Worm (Caenorhabditis elegans) whole organism, L4 larva: ENCODE measurements around the gene idi-1.

Experiments used
- F26F4.8 ChIP-seq: fragments of 200-800 bp; sonication (Bioruptor generic); conservative IDR thresholded peaks from 2 replicates; pipeline ENCODE4 v1.3.6; 2022; ENCODE audit warnings: missing genetic modification characterization, missing compliant biosample characterization
- F37D6.2 ChIP-seq: sonication (generic microtip); optimal IDR thresholded peaks from 2 replicates; lab custom pipeline; 2016; ENCODE audit warnings: mild to moderate bottlenecking, missing genetic modification characterization, missing compliant biosample characterization
- F44E2.7 ChIP-seq: fragments of 200-800 bp; sonication (Bioruptor generic); IDR thresholded peaks from 2 replicates; pipeline ENCODE4 v2.1.2; 2022; ENCODE audit warnings: missing genetic modification characterization, missing compliant biosample characterization
- Y5F2A.4 ChIP-seq: fragments of 200-800 bp; sonication (Bioruptor generic); optimal IDR thresholded peaks from 2 replicates; lab custom pipeline; 2018; ENCODE audit warnings: mild to moderate bottlenecking, missing genetic modification characterization, missing compliant biosample characterization
- ZK546.5 ChIP-seq, 2 experiments: sonication (generic microtip); optimal IDR thresholded peaks; 2 replicates each; lab custom pipeline; 2017; ENCODE audit warnings: missing biosample characterization in 2 of 2, missing genetic modification characterization in 2 of 2
- aha-1 ChIP-seq: fragments of 150-350 bp; peaks from one replicate; lab custom pipeline; 2014; ENCODE audit warnings: missing biosample characterization, missing genetic modification characterization
- aly-2 ChIP-seq: sonication (generic microtip); optimal IDR thresholded peaks from 2 replicates; lab custom pipeline; 2018; ENCODE audit warnings: missing biosample characterization, missing genetic modification characterization
- ama-1 ChIP-seq: fragments of 150-350 bp; optimal IDR thresholded peaks from 2 replicates; lab custom pipeline; 2014; ENCODE audit warnings: inconsistent platforms, mixed read lengths
- arid-1 ChIP-seq: fragments of 200-800 bp; sonication (Bioruptor generic); conservative IDR thresholded peaks from 2 replicates; pipeline ENCODE4 v1.3.6; 2022; ENCODE audit warnings: missing genetic modification reagents, missing genetic modification characterization, missing compliant biosample characterization
- attf-4 ChIP-seq: sonication (generic microtip); optimal IDR thresholded peaks from 3 replicates; lab custom pipeline; 2017; ENCODE audit warnings: missing biosample characterization, missing genetic modification characterization
- ceh-32 ChIP-seq: sonication (generic microtip); optimal IDR thresholded peaks from 2 replicates; lab custom pipeline; 2016; ENCODE audit warnings: mild to moderate bottlenecking, missing genetic modification characterization, missing compliant biosample characterization; ENCODE audit not compliant: poor library complexity
- ceh-44 ChIP-seq: fragments of 200-800 bp; sonication (Bioruptor generic); IDR thresholded peaks from 2 replicates; pipeline ENCODE4 v1.3.6; 2022; ENCODE audit warnings: missing genetic modification reagents, missing genetic modification characterization, missing compliant biosample characterization
- ceh-62 ChIP-seq: sonication (generic microtip); optimal IDR thresholded peaks from 2 replicates; lab custom pipeline; 2017; ENCODE audit warnings: missing biosample characterization, missing genetic modification characterization
- cey-2 ChIP-seq: sonication (generic microtip); optimal IDR thresholded peaks from 3 replicates; lab custom pipeline; 2017; ENCODE audit warnings: missing genetic modification characterization, mild to moderate bottlenecking, missing compliant biosample characterization, antibody characterized with exemption, borderline replicate concordance; ENCODE audit not compliant: insufficient read depth
- daf-16 ChIP-seq, 3 experiments: sonication (generic microtip); optimal IDR thresholded peaks; 2 replicates each; lab custom pipeline; 2016 to 2017; ENCODE audit warnings: missing genetic modification characterization in 3 of 3, missing genetic modification reagents in 3 of 3, mild to moderate bottlenecking in 2 of 3, missing compliant biosample characterization in 2 of 3, missing biosample characterization in 1 of 3, moderate library complexity in 1 of 3
- daf-8 ChIP-seq: fragments of 200-800 bp; sonication (Bioruptor generic); IDR thresholded peaks from 2 replicates; pipeline ENCODE4 v1.3.6; 2022; ENCODE audit warnings: missing genetic modification characterization, missing compliant biosample characterization
- dmd-6 ChIP-seq: fragments of 200-800 bp; sonication (Bioruptor generic); IDR thresholded peaks from 2 replicates; pipeline ENCODE4 v1.3.6; 2022; ENCODE audit warnings: missing genetic modification reagents, missing genetic modification characterization, missing compliant biosample characterization
- dmd-9 ChIP-seq: fragments of 200-800 bp; sonication (Bioruptor generic); IDR thresholded peaks from 2 replicates; pipeline ENCODE4 v1.3.6; 2022; ENCODE audit warnings: missing genetic modification reagents, missing genetic modification characterization, missing compliant biosample characterization
- duxl-1 ChIP-seq: sonication (generic microtip); optimal IDR thresholded peaks from 2 replicates; lab custom pipeline; 2016; ENCODE audit warnings: mild to moderate bottlenecking, missing genetic modification characterization, moderate library complexity, missing compliant biosample characterization; ENCODE audit not compliant: poor library complexity
- egl-27 ChIP-seq: sonication (generic microtip); optimal IDR thresholded peaks from 3 replicates; lab custom pipeline; 2017; ENCODE audit warnings: missing biosample characterization, missing genetic modification reagents, missing genetic modification characterization
- egl-43 ChIP-seq: fragments of 200-800 bp; sonication (Bioruptor generic); IDR thresholded peaks from 2 replicates; pipeline ENCODE4 v1.3.6; 2022; ENCODE audit warnings: missing genetic modification reagents, missing genetic modification characterization, missing compliant biosample characterization
- fkh-10 ChIP-seq: fragments of 150-350 bp; optimal IDR thresholded peaks from 2 replicates; lab custom pipeline; 2014; ENCODE audit warnings: missing biosample characterization, missing genetic modification reagents, missing genetic modification characterization
- gei-8 ChIP-seq: fragments of 200-800 bp; sonication (Bioruptor generic); optimal IDR thresholded peaks from 2 replicates; lab custom pipeline; 2018; ENCODE audit warnings: mild to moderate bottlenecking, missing genetic modification characterization, missing compliant biosample characterization
- hif-1 ChIP-seq, 2 experiments: sonication (generic microtip); optimal IDR thresholded peaks; 2 replicates each; lab custom pipeline; 2016 to 2017; ENCODE audit warnings: missing compliant biosample characterization in 2 of 2, missing genetic modification characterization in 2 of 2, missing genetic modification reagents in 2 of 2, missing genotype in 2 of 2, mild to moderate bottlenecking in 1 of 2
- hlh-11 ChIP-seq: fragments of 200-800 bp; sonication (Bioruptor generic); optimal IDR thresholded peaks from 2 replicates; lab custom pipeline; 2018; ENCODE audit warnings: mild to moderate bottlenecking, missing genetic modification characterization, missing compliant biosample characterization
- lim-7 ChIP-seq: fragments of 200-800 bp; sonication (Bioruptor generic); IDR thresholded peaks from 2 replicates; pipeline ENCODE4 v1.3.6; 2022; ENCODE audit warnings: missing genetic modification characterization, missing compliant biosample characterization
- lin-38 ChIP-seq: fragments of 200-800 bp; sonication (Bioruptor generic); IDR thresholded peaks from 2 replicates; pipeline ENCODE4 v1.3.6; 2022; ENCODE audit warnings: missing genetic modification reagents, missing genetic modification characterization, missing compliant biosample characterization
- lin-39 ChIP-seq: fragments of 150-350 bp; optimal IDR thresholded peaks from 2 replicates; lab custom pipeline; 2014; ENCODE audit warnings: missing biosample characterization, missing genetic modification reagents, missing genetic modification characterization
- lir-3 ChIP-seq: sonication (generic microtip); optimal IDR thresholded peaks from 2 replicates; lab custom pipeline; 2016; ENCODE audit warnings: mild to moderate bottlenecking, missing genetic modification characterization, missing compliant biosample characterization
- madf-5 ChIP-seq, 2 experiments: fragments of 200-800 bp; sonication (Bioruptor generic); IDR thresholded peaks; 2 replicates each; pipeline ENCODE4 v1.3.6; 2022; ENCODE audit warnings: missing compliant biosample characterization in 2 of 2, missing genetic modification characterization in 2 of 2
- nhr-102 ChIP-seq: sonication (generic microtip); optimal IDR thresholded peaks from 2 replicates; lab custom pipeline; 2016; ENCODE audit warnings: mild to moderate bottlenecking, missing genetic modification characterization, moderate library complexity, missing compliant biosample characterization
- nhr-111 ChIP-seq: fragments of 200-800 bp; sonication (Bioruptor generic); optimal IDR thresholded peaks from 2 replicates; lab custom pipeline; 2018; ENCODE audit warnings: mild to moderate bottlenecking, missing genetic modification characterization, missing compliant biosample characterization
- nhr-25 ChIP-seq: sonication (generic microtip); optimal IDR thresholded peaks from 2 replicates; lab custom pipeline; 2017; ENCODE audit warnings: missing genetic modification characterization, mild to moderate bottlenecking, missing compliant biosample characterization, antibody characterized with exemption, moderate library complexity, borderline replicate concordance; ENCODE audit not compliant: insufficient read depth
- nhr-42 ChIP-seq: fragments of 200-800 bp; sonication (Bioruptor generic); IDR thresholded peaks from 2 replicates; pipeline ENCODE4 v1.3.6; 2022; ENCODE audit warnings: missing genetic modification characterization, missing compliant biosample characterization
- nhr-6 ChIP-seq: fragments of 150-350 bp; optimal IDR thresholded peaks from 2 replicates; lab custom pipeline; 2014; ENCODE audit warnings: missing biosample characterization, missing genetic modification characterization
- nhr-76 ChIP-seq: fragments of 150-350 bp; optimal IDR thresholded peaks from 2 replicates; lab custom pipeline; 2014; ENCODE audit warnings: missing biosample characterization, missing genetic modification characterization
- nhr-77 ChIP-seq: fragments of 150-350 bp; optimal IDR thresholded peaks from 2 replicates; lab custom pipeline; 2014; ENCODE audit warnings: missing biosample characterization, missing genetic modification characterization
- pqm-1 ChIP-seq: sonication (generic microtip); optimal IDR thresholded peaks from 2 replicates; lab custom pipeline; 2017; ENCODE audit warnings: missing biosample characterization, missing genetic modification characterization
- rbr-2 ChIP-seq: sonication (generic microtip); optimal IDR thresholded peaks from 2 replicates; lab custom pipeline; 2016; ENCODE audit warnings: missing genotype, missing genetic modification characterization, missing compliant biosample characterization
- set-16 ChIP-seq: fragments of 200-800 bp; sonication (Bioruptor generic); IDR thresholded peaks from 2 replicates; pipeline ENCODE4 v1.3.6; 2022; ENCODE audit warnings: missing genetic modification reagents, missing genetic modification characterization, missing compliant biosample characterization
- snpc-1.2 ChIP-seq: fragments of 200-800 bp; sonication (Bioruptor generic); IDR thresholded peaks from 2 replicates; pipeline ENCODE4 v1.3.6; 2022; ENCODE audit warnings: missing genetic modification reagents, missing genetic modification characterization, missing compliant biosample characterization
- snpc-4 ChIP-seq: fragments of 150-350 bp; optimal IDR thresholded peaks from 2 replicates; lab custom pipeline; 2014; ENCODE audit warnings: missing biosample characterization, missing genetic modification characterization
- tag-97 ChIP-seq: fragments of 200-800 bp; sonication (Bioruptor generic); IDR thresholded peaks from 2 replicates; pipeline ENCODE4 v1.3.6; 2022; ENCODE audit warnings: missing genetic modification characterization, missing compliant biosample characterization
- tra-1 ChIP-seq: fragments of 200-800 bp; sonication (Bioruptor generic); IDR thresholded peaks from 2 replicates; pipeline ENCODE4 v1.3.6; 2022; ENCODE audit warnings: missing genetic modification reagents, missing genetic modification characterization, missing compliant biosample characterization
- unc-130 ChIP-seq: sonication (generic microtip); optimal IDR thresholded peaks from 2 replicates; lab custom pipeline; 2016; ENCODE audit warnings: missing genetic modification reagents, missing genetic modification characterization, missing compliant biosample characterization
- unc-62 ChIP-seq, 3 experiments: fragments of 150-350 bp in 1 of 3; sonication (generic microtip); optimal IDR thresholded peaks in 2 of 3; peaks in 1 of 3; 1 replicate in 1 of 3; 2 replicates in 2 of 3; lab custom pipeline; 2014 to 2017; ENCODE audit warnings: missing biosample characterization in 3 of 3, missing genetic modification characterization in 3 of 3, missing genetic modification reagents in 3 of 3, missing genotype in 1 of 3
- zfp-2 ChIP-seq: sonication (generic microtip); optimal IDR thresholded peaks from 2 replicates; lab custom pipeline; 2016; ENCODE audit warnings: mild to moderate bottlenecking, missing genetic modification characterization, missing compliant biosample characterization
- zfp-3 ChIP-seq: fragments of 200-800 bp; sonication (Bioruptor generic); conservative IDR thresholded peaks from 2 replicates; pipeline ENCODE4 v1.3.6; 2022; ENCODE audit warnings: missing genetic modification reagents, missing genetic modification characterization, missing compliant biosample characterization
- ztf-11 ChIP-seq: fragments of 150-350 bp; optimal IDR thresholded peaks from 2 replicates; lab custom pipeline; 2014; ENCODE audit warnings: missing biosample characterization, missing genetic modification characterization
- ztf-7 ChIP-seq: fragments of 150-350 bp; optimal IDR thresholded peaks from 2 replicates; lab custom pipeline; 2014; ENCODE audit warnings: missing biosample characterization, missing genetic modification characterization

Gene idi-1

DNA sequence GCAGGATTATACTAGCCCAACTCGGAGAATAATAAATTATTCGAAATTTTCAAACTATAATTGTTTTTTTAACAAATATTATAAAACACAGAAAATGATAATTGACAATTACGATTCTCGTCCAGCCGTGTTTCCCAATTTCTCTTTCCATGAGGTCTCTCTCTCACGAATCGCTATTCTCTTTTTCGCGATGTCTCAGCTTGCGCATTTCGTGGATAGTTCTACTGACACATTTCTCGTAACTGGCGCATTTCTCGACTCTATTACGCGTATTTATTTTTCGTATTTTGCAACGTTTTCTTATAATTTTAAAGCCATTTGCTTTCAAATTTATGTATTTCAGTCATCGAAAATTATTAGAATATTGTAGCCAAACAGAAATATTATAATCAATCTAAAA, 47.7 kb upstream of the idi-1 start (continued):
- TF ChIP-seq duxl-1 (peak; percentile 95), fkh-10 (GFP tag; lab: Kevin White, UChicago) (peak; percentile 99), Y5F2A.4 (peak; percentile 32), egl-43 (no peak; the same call in 1 of the 2 replicates), ama-1 (lab: Kevin White, UChicago) (peak; percentile 85), ztf-7 (tag; lab: Kevin White, UChicago) (peak; percentile 82), ztf-11 (tag; lab: Kevin White, UChicago) (no peak), nhr-111 (no peak), attf-4 (tag; lab: Kevin White, UChicago) (no peak), egl-27 (tag; lab: Kevin White, UChicago) (no peak), nhr-6 (tag; lab: Kevin White, UChicago) (peak; percentile 92), snpc-4 (tag; lab: Kevin White, UChicago) (no peak), daf-16 (GFP tag; optimal IDR thresholded peaks at IDR 0.05; lab: Kevin White, UChicago) (peak; percentile 62 to 80), daf-16 (tag; optimal IDR thresholded peaks at IDR 0.05; lab: Kevin White, UChicago) (peak; percentile 90), nhr-77 (peak; percentile 99), ceh-62 (tag; lab: Kevin White, UChicago) (peak; percentile 42), lin-39 (tag; lab: Kevin White, UChicago) (peak; percentile 83), F37D6.2 (tag; lab: Kevin White, UChicago) (peak; percentile 94), arid-1 (peak; percentile 98), nhr-42 (peak; percentile 94), lim-7 (peak; percentile 97), pqm-1 (tag; lab: Kevin White, UChicago) (peak; percentile 86), aha-1 (peak; percentile 98), madf-5 (GFP tag; IDR thresholded peaks at IDR 0.05; lab: Robert Waterston, UW) (peak; percentile 96 to 98), rbr-2 (peak; percentile 98), dmd-6 (peak; percentile 97), daf-8 (0 out of 2 replicates have a peak, but pooled peaks have one; percentile 85), ceh-44 (peak; percentile 100), set-16 (GFP tag; lab: Robert Waterston, UW) (no peak), zfp-3 (GFP tag; lab: Robert Waterston, UW) (no peak; the same call in 1 of the 2 replicates), unc-130 (peak; percentile 99), ZK546.5 (tag; optimal IDR thresholded peaks at IDR 0.05; lab: Kevin White, UChicago) (peak in 1 of 2 experiments; percentile 84), F26F4.8 (GFP tag; lab: Robert Waterston, UW) (peak; percentile 64; the same call in 1 of the 2 replicates), hlh-11 (tag; lab: Kevin White, UChicago) (peak; percentile 97), cey-2 (tag; lab: Kevin White, UChicago) (peak; percentile 68), zfp-2 (tag; lab: Kevin White, UChicago) (peak; percentile 83), nhr-102 (tag; lab: Kevin White, UChicago) (peak; percentile 90), aly-2 (tag; lab: Kevin White, UChicago) (peak; percentile 86), hif-1 (tag; optimal IDR thresholded peaks at IDR 0.05; lab: Kevin White, UChicago) (peak; percentile 65 to 98), F44E2.7 (GFP tag; lab: Robert Waterston, UW) (peak; percentile 76; the same call in 1 of the 2 replicates), dmd-9 (GFP tag; lab: Robert Waterston, UW) (peak; percentile 99), unc-62 (GFP tag; optimal IDR thresholded peaks at IDR 0.05 in 1 of 2; lab: Kevin White, UChicago) (peak in 1 of 2 experiments; percentile 100), unc-62 (tag; optimal IDR thresholded peaks at IDR 0.05; lab: Kevin White, UChicago) (peak; percentile 58), lin-38 (GFP tag; lab: Robert Waterston, UW) (peak; percentile 96), gei-8 (GFP tag; lab: Kevin White, UChicago) (peak; percentile 75), lir-3 (tag; lab: Kevin White, UChicago) (peak; percentile 85), tra-1 (GFP tag; lab: Robert Waterston, UW) (peak; percentile 99), ceh-32 (peak; percentile 13), nhr-25 (tag; lab: Kevin White, UChicago) (peak; percentile 96), nhr-76 (tag; lab: Kevin White, UChicago) (peak; percentile 57), snpc-1.2 (GFP tag; lab: Robert Waterston, UW) (peak; percentile 88), tag-97 (0 out of 2 replicates have a peak, but pooled peaks have one; percentile 83)
